Fruit fly (Drosophila melanogaster): ENCODE data around the gene CG7573.

CG7573 gene

dm6 chr3L:11339276-11339675 lies 27.7 kb downstream of the CG7573 start:
- no peak for TF ChIP-seq CG17801 (GFP tag; optimal IDR thresholded peaks at IDR 0.05; ENCODE audit: partially characterized antibody)

dm6 chr3L:11341920-11342319 lies 30.4 kb downstream of the CG7573 start:
- TF ChIP-seq CG17801 (GFP tag; optimal IDR thresholded peaks at IDR 0.05; ENCODE audit: partially characterized antibody): no peak

dm6 chr3L:11342533-11343065 lies 31.1 kb downstream of the CG7573 start:
- no peak for TF ChIP-seq CG17801 (GFP tag; optimal IDR thresholded peaks at IDR 0.05; ENCODE audit: partially characterized antibody)

dm6 chr3L:11343633-11344210 lies 32.2 kb downstream of the CG7573 start:
- no peak for TF ChIP-seq CG17801 (GFP tag; optimal IDR thresholded peaks at IDR 0.05; ENCODE audit: partially characterized antibody)

dm6 chr3L:11344485-11345270 lies 33.1 kb downstream of the CG7573 start:
- no peak for TF ChIP-seq CG17801 (GFP tag; optimal IDR thresholded peaks at IDR 0.05; ENCODE audit: partially characterized antibody)

dm6 chr3L:11345536-11345935 lies 34.0 kb downstream of the CG7573 start:
- no peak for TF ChIP-seq CG17801 (GFP tag; optimal IDR thresholded peaks at IDR 0.05; ENCODE audit: partially characterized antibody)

- TF ChIP-seq CG17801 (GFP tag; optimal IDR thresholded peaks at IDR 0.05; ENCODE audit: partially characterized antibody): no peak
Observed at dm6 chr3L:11346980-11347379, 35.4 kb downstream of the CG7573 start.

- TF ChIP-seq CG17801 (GFP tag; optimal IDR thresholded peaks at IDR 0.05; ENCODE audit: partially characterized antibody): peak; percentile 15
Observed at dm6 chr3L:11348971-11349907, 37.7 kb downstream of the CG7573 start.

- TF ChIP-seq CG17801 (GFP tag; optimal IDR thresholded peaks at IDR 0.05; ENCODE audit: partially characterized antibody): peak; percentile 79
Observed at dm6 chr3L:11349908-11350405, 38.4 kb downstream of the CG7573 start.

dm6 chr3L:11350680-11351665 lies 39.4 kb downstream of the CG7573 start:
- TF ChIP-seq CG17801 (GFP tag; optimal IDR thresholded peaks at IDR 0.05; ENCODE audit: partially characterized antibody): no peak

dm6 chr3L:11351715-11352114 lies 40.2 kb downstream of the CG7573 start:
- no peak for TF ChIP-seq CG17801 (GFP tag; optimal IDR thresholded peaks at IDR 0.05; ENCODE audit: partially characterized antibody)

- peak; percentile 37 for TF ChIP-seq CG17801 (GFP tag; optimal IDR thresholded peaks at IDR 0.05; ENCODE audit: partially characterized antibody)
Observed at dm6 chr3L:11353002-11353401, 41.5 kb downstream of the CG7573 start.

dm6 chr3L:11354298-11354757 lies 42.8 kb downstream of the CG7573 start:
- TF ChIP-seq CG17801 (GFP tag; optimal IDR thresholded peaks at IDR 0.05; ENCODE audit: partially characterized antibody): no peak
